Fruit fly (Drosophila melanogaster) whole organism, embryonic: ENCODE measurements around the gene CG10492.

ENCODE experiments used
- CG12219 ChIP-seq: fragments of 200-800 bp; sonication (Bioruptor generic); optimal IDR thresholded peaks from 3 replicates; lab custom pipeline; 2018; ENCODE audit warnings: missing biosample characterization, mild to moderate bottlenecking, missing genetic modification characterization
- CG17328 ChIP-seq: fragments of 200-800 bp; sonication (Bioruptor generic); IDR thresholded peaks from 2 replicates; pipeline ENCODE4 v1.3.6; 2022; ENCODE audit warnings: missing biosample characterization, missing genetic modification characterization
- CG5245 ChIP-seq: fragments of 200-800 bp; sonication (Bioruptor generic); optimal IDR thresholded peaks from 3 replicates; lab custom pipeline; 2016; ENCODE audit warnings: missing biosample characterization, missing genetic modification characterization
- Deaf1 ChIP-seq: fragments of 200-800 bp; optimal IDR thresholded peaks from 3 replicates; lab custom pipeline; 2019; ENCODE audit warnings: missing biosample characterization, mild to moderate bottlenecking, missing genetic modification characterization, moderate library complexity
- Pdp1 ChIP-seq, 2 experiments: fragments of 200-800 bp; sonication (Bioruptor generic); optimal IDR thresholded peaks; 3 replicates each; lab custom pipeline; 2016; ENCODE audit warnings: missing biosample characterization in 2 of 2, missing genetic modification characterization in 2 of 2, mild to moderate bottlenecking in 1 of 2, moderate library complexity in 1 of 2
- ind ChIP-seq: fragments of 200-800 bp; sonication (Bioruptor generic); optimal IDR thresholded peaks from 3 replicates; lab custom pipeline; 2016; ENCODE audit warnings: missing biosample characterization, missing genetic modification characterization
- pita ChIP-seq: fragments of 200-800 bp; sonication (Bioruptor generic); optimal IDR thresholded peaks from 2 replicates; lab custom pipeline; 2017; ENCODE audit warnings: missing biosample characterization, mild to moderate bottlenecking, missing genetic modification characterization

dm6 chr2L:19068393-19068792 lies 14.5 kb downstream of the CG10492 start:
- TF ChIP-seq Deaf1 (no peak), CG17328 (no peak), CG12219 (GFP tag; lab: Kevin White, UChicago) (no peak), Pdp1 (GFP tag; optimal IDR thresholded peaks at IDR 0.05; lab: Kevin White, UChicago) (no peak), ind (GFP tag; lab: Kevin White, UChicago) (no peak), pita (no peak), CG5245 (GFP tag; lab: Kevin White, UChicago) (no peak)
